Fruit fly (Drosophila melanogaster) whole organism, embryonic: ENCODE measurements around the gene CG8051.

ENCODE experiments used
- Atf3 ChIP-seq: fragments of 200-800 bp; sonication (Bioruptor generic); optimal IDR thresholded peaks from 3 replicates; lab custom pipeline; 2016; ENCODE audit warnings: missing biosample characterization, missing genetic modification characterization
- B-H2 ChIP-seq: fragments of 200-800 bp; sonication (Bioruptor generic); optimal IDR thresholded peaks from 2 replicates; lab custom pipeline; 2018; ENCODE audit warnings: missing biosample characterization, mild to moderate bottlenecking, missing genetic modification characterization
- BEAF-32 ChIP-seq: fragments of 200-800 bp; sonication (Bioruptor generic); optimal IDR thresholded peaks from 3 replicates; lab custom pipeline; 2017; ENCODE audit warnings: missing biosample characterization, missing genetic modification characterization, mild to moderate bottlenecking, moderate library complexity, missing genetic modification reagents
- CG11247 ChIP-seq: fragments of 200-800 bp; sonication (Bioruptor generic); IDR thresholded peaks from 2 replicates; pipeline ENCODE4 v1.3.6; 2022; ENCODE audit warnings: missing biosample characterization, missing genetic modification characterization
- CG11695 ChIP-seq: fragments of 200-800 bp; sonication (Bioruptor generic); IDR thresholded peaks from 3 replicates; pipeline ENCODE4 v1.3.6; 2022; ENCODE audit warnings: missing biosample characterization, missing genetic modification characterization
- CG12071 ChIP-seq: fragments of 200-800 bp; sonication (Bioruptor generic); optimal IDR thresholded peaks from 3 replicates; lab custom pipeline; 2018; ENCODE audit warnings: missing biosample characterization, mild to moderate bottlenecking, missing genetic modification characterization
- CG12155 ChIP-seq: fragments of 200-800 bp; sonication (Bioruptor generic); optimal IDR thresholded peaks from 3 replicates; lab custom pipeline; 2016; ENCODE audit warnings: missing biosample characterization, missing genetic modification characterization
- CG12391 ChIP-seq: fragments of 200-800 bp; sonication (Bioruptor generic); optimal IDR thresholded peaks from 3 replicates; lab custom pipeline; 2018; ENCODE audit warnings: missing biosample characterization, mild to moderate bottlenecking, missing genetic modification characterization, moderate library complexity
- CG13287 ChIP-seq: fragments of 200-800 bp; sonication (Bioruptor generic); IDR thresholded peaks from 2 replicates; pipeline ENCODE4 v1.3.6; 2022; ENCODE audit warnings: missing biosample characterization, missing genetic modification characterization; ENCODE audit not compliant: partially characterized antibody
- CG13775 ChIP-seq: fragments of 200-800 bp; sonication (Bioruptor generic); optimal IDR thresholded peaks from 3 replicates; lab custom pipeline; 2017; ENCODE audit warnings: missing biosample characterization, mild to moderate bottlenecking, missing genetic modification characterization
- CG14014 ChIP-seq: fragments of 200-800 bp; sonication (Bioruptor generic); IDR thresholded peaks from 2 replicates; pipeline ENCODE4 v1.3.6; 2022; ENCODE audit warnings: missing biosample characterization, missing genetic modification characterization
- CG15514 ChIP-seq: fragments of 200-800 bp; sonication (Bioruptor generic); optimal IDR thresholded peaks from 3 replicates; lab custom pipeline; 2017; ENCODE audit warnings: missing biosample characterization, missing genetic modification characterization, mild to moderate bottlenecking, moderate library complexity, missing genetic modification reagents
- CG18011 ChIP-seq: fragments of 200-800 bp; sonication (Bioruptor generic); optimal IDR thresholded peaks from 2 replicates; lab custom pipeline; 2017; ENCODE audit warnings: missing biosample characterization, missing genetic modification characterization, mild to moderate bottlenecking, moderate library complexity, missing genotype
- CG2116 ChIP-seq: fragments of 200-800 bp; sonication (Bioruptor generic); optimal IDR thresholded peaks from 3 replicates; lab custom pipeline; 2018; ENCODE audit warnings: missing biosample characterization, mild to moderate bottlenecking, missing genetic modification characterization
- CG2120 ChIP-seq: fragments of 200-800 bp; sonication (Bioruptor generic); optimal IDR thresholded peaks from 3 replicates; lab custom pipeline; 2016; ENCODE audit warnings: missing biosample characterization, missing genetic modification characterization
- CG3065 ChIP-seq: fragments of 200-800 bp; sonication (Bioruptor generic); optimal IDR thresholded peaks from 2 replicates; lab custom pipeline; 2016; ENCODE audit warnings: missing biosample characterization, missing genetic modification characterization
- CG32767 ChIP-seq: fragments of 200-800 bp; sonication (Bioruptor generic); IDR thresholded peaks from 2 replicates; pipeline ENCODE4 v1.3.6; 2022; ENCODE audit warnings: missing biosample characterization, missing genetic modification characterization
- CG6654 ChIP-seq: fragments of 200-800 bp; sonication (Bioruptor generic); optimal IDR thresholded peaks from 2 replicates; lab custom pipeline; 2017; ENCODE audit warnings: missing biosample characterization, mild to moderate bottlenecking, missing genetic modification characterization
- CG7372 ChIP-seq: fragments of 200-800 bp; sonication (Bioruptor generic); IDR thresholded peaks from 2 replicates; pipeline ENCODE4 v1.3.6; 2022; ENCODE audit warnings: missing biosample characterization, missing genetic modification characterization
- CG7786 ChIP-seq: fragments of 200-800 bp; sonication (Bioruptor generic); optimal IDR thresholded peaks from 2 replicates; lab custom pipeline; 2016; ENCODE audit warnings: missing biosample characterization, missing genetic modification characterization
- CG8765 ChIP-seq: fragments of 200-800 bp; sonication (Bioruptor generic); IDR thresholded peaks from 2 replicates; pipeline ENCODE4 v1.3.6; 2022; ENCODE audit warnings: missing biosample characterization, missing genetic modification characterization
- CG9817 ChIP-seq: fragments of 200-800 bp; sonication (Bioruptor generic); optimal IDR thresholded peaks from 2 replicates; lab custom pipeline; 2018; ENCODE audit warnings: missing biosample characterization, mild to moderate bottlenecking, missing genetic modification characterization, moderate library complexity
- CHES-1-like ChIP-seq: fragments of 200-800 bp; sonication (Bioruptor generic); optimal IDR thresholded peaks from 2 replicates; lab custom pipeline; 2016; ENCODE audit warnings: missing biosample characterization, missing genetic modification characterization
- D19B ChIP-seq: fragments of 200-800 bp; sonication (Bioruptor generic); optimal IDR thresholded peaks from 2 replicates; lab custom pipeline; 2017; ENCODE audit warnings: missing biosample characterization, mild to moderate bottlenecking, missing genetic modification characterization
- Dll ChIP-seq: fragments of 200-800 bp; sonication (Bioruptor generic); IDR thresholded peaks from 4 replicates; pipeline ENCODE4 v1.3.6; 2022; ENCODE audit warnings: missing biosample characterization, missing genetic modification characterization; ENCODE audit not compliant: partially characterized antibody
- Eip74EF ChIP-seq, 2 experiments: fragments of 200-800 bp in 1 of 2; fragments of >200 bp in 1 of 2; sonication (Bioruptor generic) in 1 of 2; optimal IDR thresholded peaks; 2 replicates each; lab custom pipeline; 2017 to 2019; ENCODE audit warnings: missing biosample characterization in 2 of 2, missing genetic modification characterization in 2 of 2, mild to moderate bottlenecking in 1 of 2, moderate library complexity in 1 of 2
- Fer1 ChIP-seq: fragments of 200-800 bp; sonication (Bioruptor generic); optimal IDR thresholded peaks from 2 replicates; lab custom pipeline; 2017; ENCODE audit warnings: missing biosample characterization, mild to moderate bottlenecking, missing genetic modification characterization
- HLH3B ChIP-seq: fragments of 200-800 bp; sonication (Bioruptor generic); IDR thresholded peaks from 2 replicates; pipeline ENCODE4 v1.3.6; 2022; ENCODE audit warnings: missing biosample characterization, missing genetic modification characterization
- Hmr ChIP-seq: fragments of 200-800 bp; sonication (Bioruptor generic); optimal IDR thresholded peaks from 3 replicates; lab custom pipeline; 2017; ENCODE audit warnings: mild to moderate bottlenecking, missing biosample characterization, missing genetic modification reagents, missing genetic modification characterization
- Lpt ChIP-seq: fragments of >200 bp; optimal IDR thresholded peaks from 2 replicates; lab custom pipeline; 2018; ENCODE audit warnings: missing biosample characterization, missing genetic modification characterization
- Oaz ChIP-seq: fragments of 200-800 bp; sonication (Bioruptor generic); IDR thresholded peaks from 2 replicates; pipeline ENCODE4 v1.3.6; 2022; ENCODE audit warnings: missing biosample characterization, missing genetic modification characterization
- YL-1 ChIP-seq: fragments of 200-800 bp; sonication (Bioruptor generic); optimal IDR thresholded peaks from 3 replicates; lab custom pipeline; 2017; ENCODE audit warnings: missing biosample characterization, mild to moderate bottlenecking, missing genetic modification characterization
- ab ChIP-seq: fragments of 200-800 bp; sonication (Bioruptor generic); optimal IDR thresholded peaks from 2 replicates; lab custom pipeline; 2016; ENCODE audit warnings: missing biosample characterization, missing genetic modification characterization
- ash1 ChIP-seq: fragments of 200-800 bp; sonication (Bioruptor generic); optimal IDR thresholded peaks from 2 replicates; lab custom pipeline; 2018; ENCODE audit warnings: missing biosample characterization, mild to moderate bottlenecking, missing genetic modification characterization
- chm ChIP-seq: fragments of 200-800 bp; sonication (Bioruptor generic); IDR thresholded peaks from 2 replicates; pipeline ENCODE4 v1.3.6; 2022; ENCODE audit warnings: missing biosample characterization, missing genetic modification characterization
- hth ChIP-seq: fragments of >200 bp; optimal IDR thresholded peaks from 2 replicates; lab custom pipeline; 2017; ENCODE audit warnings: inconsistent platforms
- jing ChIP-seq: fragments of 200-800 bp; sonication (Bioruptor generic); optimal IDR thresholded peaks from 2 replicates; lab custom pipeline; 2018; ENCODE audit warnings: missing biosample characterization, mild to moderate bottlenecking, missing genetic modification characterization
- mld ChIP-seq: fragments of 200-800 bp; sonication (Bioruptor generic); IDR thresholded peaks from 3 replicates; pipeline ENCODE4 v1.3.6; 2022; ENCODE audit warnings: missing biosample characterization, missing genetic modification characterization; ENCODE audit not compliant: partially characterized antibody
- nmo ChIP-seq: fragments of 200-800 bp; sonication (Bioruptor generic); optimal IDR thresholded peaks from 2 replicates; lab custom pipeline; 2018; ENCODE audit warnings: missing biosample characterization, mild to moderate bottlenecking, missing genetic modification characterization, moderate library complexity
- phol ChIP-seq: fragments of 200-800 bp; sonication (Bioruptor generic); optimal IDR thresholded peaks from 3 replicates; lab custom pipeline; 2018; ENCODE audit warnings: missing biosample characterization, mild to moderate bottlenecking, missing genetic modification characterization, moderate library complexity
- pum ChIP-seq: fragments of 200-800 bp; sonication (Bioruptor generic); optimal IDR thresholded peaks from 2 replicates; lab custom pipeline; 2016; ENCODE audit warnings: missing biosample characterization, missing genetic modification characterization
- sc ChIP-seq, 3 experiments: fragments of >200 bp in 2 of 3; fragments of 200-800 bp in 1 of 3; sonication (Bioruptor generic) in 1 of 3; optimal IDR thresholded peaks; 2 replicates in 2 of 3; 3 replicates in 1 of 3; lab custom pipeline; 2017; ENCODE audit warnings: mild to moderate bottlenecking in 1 of 3, missing biosample characterization in 1 of 3, missing genetic modification characterization in 1 of 3, missing genetic modification reagents in 1 of 3
- sd ChIP-seq: fragments of 200-800 bp; sonication (Bioruptor generic); optimal IDR thresholded peaks from 3 replicates; lab custom pipeline; 2018; ENCODE audit warnings: missing biosample characterization, mild to moderate bottlenecking, missing genetic modification characterization, moderate library complexity
- slou ChIP-seq: fragments of 200-800 bp; sonication (Bioruptor generic); optimal IDR thresholded peaks from 3 replicates; lab custom pipeline; 2016; ENCODE audit warnings: missing biosample characterization, missing genetic modification characterization
- stc ChIP-seq: fragments of 200-800 bp; sonication (Bioruptor generic); IDR thresholded peaks from 2 replicates; pipeline ENCODE4 v1.3.6; 2022; ENCODE audit warnings: missing biosample characterization, missing genetic modification characterization
- tio ChIP-seq: fragments of 200-800 bp; sonication (Bioruptor generic); optimal IDR thresholded peaks from 2 replicates; lab custom pipeline; 2017; ENCODE audit warnings: missing biosample characterization, missing genetic modification characterization, inconsistent platforms
- toy ChIP-seq: fragments of 200-800 bp; sonication (Bioruptor generic); IDR thresholded peaks from 2 replicates; pipeline ENCODE4 v1.3.6; 2022; ENCODE audit warnings: missing biosample characterization, missing genetic modification characterization

Gene CG8051

DNA sequence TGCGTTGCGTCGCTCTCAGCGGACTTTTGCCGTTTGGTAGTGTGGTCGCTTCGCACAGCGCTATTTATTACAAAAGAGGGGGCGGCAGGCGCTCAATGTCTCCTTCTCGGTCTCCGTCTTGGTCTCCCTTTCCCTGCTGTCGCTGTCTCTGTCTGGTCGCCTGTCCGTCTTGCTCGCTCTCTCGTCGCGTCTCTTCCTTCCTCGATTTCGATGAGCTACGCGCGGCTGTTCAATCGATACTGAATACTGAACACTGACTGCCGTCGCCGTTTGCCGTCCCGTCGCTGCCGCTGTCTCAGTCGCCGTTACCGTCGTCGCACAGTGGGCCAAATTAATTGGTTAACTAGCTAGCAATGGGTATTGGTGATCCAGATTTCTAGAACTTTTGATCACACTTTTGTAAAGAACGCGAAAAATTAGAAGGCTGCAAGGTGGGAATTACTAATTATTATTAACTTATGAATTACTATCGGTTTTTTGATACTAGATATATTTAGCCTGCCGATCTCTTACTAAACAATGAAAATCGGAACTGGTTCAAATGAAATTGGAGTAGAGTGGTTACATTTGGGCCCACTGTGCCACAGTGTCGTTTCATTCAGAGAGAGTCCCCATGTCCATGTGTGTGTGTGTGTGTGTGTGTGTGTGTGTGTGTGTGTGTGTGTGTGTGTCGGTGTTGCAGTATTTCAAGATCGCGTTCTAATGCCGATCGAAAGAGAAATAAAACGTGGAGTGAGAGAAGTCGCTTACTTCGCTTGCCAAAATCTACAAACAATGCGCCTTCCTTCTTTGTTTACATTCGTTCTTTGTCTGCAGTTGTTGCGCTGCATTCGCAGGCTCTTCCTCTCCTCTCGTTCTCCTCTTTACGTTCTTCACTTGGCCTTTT is 9.6 kb downstream of the CG8051 start, which contains the start of gene CG8034 (continued):
- TF ChIP-seq BEAF-32 (peak; percentile 37), Hmr (peak; percentile 98), Fer1 (peak; percentile 98), CG7372 (GFP tag; lab: Robert Waterston, UW) (peak; percentile 97), CG2120 (GFP tag; lab: Kevin White, UChicago) (peak; percentile 98), CG9817 (peak; percentile 96), CG18011 (peak; percentile 83), D19B (GFP tag; lab: Kevin White, UChicago) (peak; percentile 94), CG12391 (tag; lab: Kevin White, UChicago) (peak; percentile 97), CG3065 (GFP tag; lab: Kevin White, UChicago) (peak; percentile 87), B-H2 (peak; percentile 96), CG12071 (GFP tag; lab: Kevin White, UChicago) (peak; percentile 93), Dll (0 out of 4 replicates have a peak, but pooled peaks have one; percentile 22), CG2116 (GFP tag; lab: Kevin White, UChicago) (peak; percentile 83), CG13775 (GFP tag; lab: Kevin White, UChicago) (peak; percentile 96), YL-1 (GFP tag; lab: Kevin White, UChicago) (peak; percentile 82), stc (GFP tag; lab: Robert Waterston, UW) (peak; percentile 92), chm (GFP tag; lab: Robert Waterston, UW) (peak; percentile 79), CG6654 (peak; percentile 88), Eip74EF (GFP tag; optimal IDR thresholded peaks at IDR 0.05; lab: Kevin White, UChicago) (peak in 1 of 2 experiments; percentile 97), phol (tag; lab: Kevin White, UChicago) (peak; percentile 97), Oaz (peak; percentile 89), CG13287 (GFP tag; lab: Robert Waterston, UW) (peak; percentile 37; the same call in 1 of the 2 replicates), nmo (GFP tag; lab: Kevin White, UChicago) (peak; percentile 99), ash1 (peak; percentile 64), HLH3B (GFP tag; lab: Robert Waterston, UW) (peak; percentile 94), toy (GFP tag; lab: Robert Waterston, UW) (peak; percentile 77; the same call in 1 of the 2 replicates), ab (GFP tag; lab: Kevin White, UChicago) (peak; percentile 84), tio (GFP tag; lab: Kevin White, UChicago) (peak; percentile 96), sd (tag; lab: Kevin White, UChicago) (peak; percentile 89), CG11247 (GFP tag; lab: Robert Waterston, UW) (peak; percentile 90), CHES-1-like (GFP tag; lab: Kevin White, UChicago) (peak; percentile 96), pum (GFP tag; lab: Kevin White, UChicago) (peak; percentile 94), hth (lab: Kevin White, UChicago) (no peak), CG12155 (GFP tag; lab: Kevin White, UChicago) (peak; percentile 94), CG15514 (GFP tag; lab: Kevin White, UChicago) (peak; percentile 99), jing (GFP tag; lab: Kevin White, UChicago) (peak; percentile 93), CG8765 (GFP tag; lab: Robert Waterston, UW) (peak; percentile 92), mld (GFP tag; lab: Robert Waterston, UW) (no peak), sc (optimal IDR thresholded peaks at IDR 0.05; lab: Kevin White, UChicago) (no peak), sc (GFP tag; optimal IDR thresholded peaks at IDR 0.05; lab: Kevin White, UChicago) (peak; percentile 93), CG32767 (GFP tag; lab: Robert Waterston, UW) (peak; percentile 96), CG11695 (GFP tag; lab: Robert Waterston, UW) (peak; percentile 97), Lpt (GFP tag; lab: Kevin White, UChicago) (no peak), CG7786 (GFP tag; lab: Kevin White, UChicago) (peak; percentile 96), slou (GFP tag; lab: Kevin White, UChicago) (peak; percentile 93), Atf3 (GFP tag; lab: Kevin White, UChicago) (peak; percentile 95), CG14014 (GFP tag; lab: Robert Waterston, UW) (peak; percentile 93)
